Worm (Caenorhabditis elegans) whole organism, young adult: ENCODE data around the gene ZK546.5.

Experiments
- B0019.2 ChIP-seq: fragments of 200-800 bp; sonication (Bioruptor generic); conservative IDR thresholded peaks from 2 replicates; pipeline ENCODE4 v1.3.6; 2022; ENCODE audit warnings: missing genetic modification reagents, missing genetic modification characterization, missing compliant biosample characterization
- F33H1.4 ChIP-seq: fragments of 200-800 bp; sonication (Bioruptor generic); IDR thresholded peaks from 2 replicates; pipeline ENCODE4 v1.3.6; 2022; ENCODE audit warnings: missing genetic modification reagents, missing genetic modification characterization, missing compliant biosample characterization
- F52B5.7 ChIP-seq: sonication (generic microtip); optimal IDR thresholded peaks from 2 replicates; lab custom pipeline; 2016; ENCODE audit warnings: mild to moderate bottlenecking, missing genetic modification characterization, missing compliant biosample characterization
- K12H6.12 ChIP-seq: fragments of 200-800 bp; sonication (Bioruptor generic); optimal IDR thresholded peaks from 2 replicates; lab custom pipeline; 2018; ENCODE audit warnings: mild to moderate bottlenecking, missing genetic modification characterization, missing compliant biosample characterization
- T07F8.4 ChIP-seq: sonication (generic microtip); optimal IDR thresholded peaks from 2 replicates; lab custom pipeline; 2016; ENCODE audit warnings: mild to moderate bottlenecking, missing genetic modification characterization, moderate library complexity, missing compliant biosample characterization
- Y53G8AR.9 ChIP-seq: fragments of 200-800 bp; sonication (Bioruptor generic); conservative IDR thresholded peaks from 2 replicates; pipeline ENCODE4 v1.3.6; 2022; ENCODE audit warnings: missing genetic modification reagents, missing genetic modification characterization, missing compliant biosample characterization
- Y56A3A.18 ChIP-seq: fragments of 200-800 bp; sonication (Bioruptor generic); IDR thresholded peaks from 2 replicates; pipeline ENCODE4 v1.3.6; 2022; ENCODE audit warnings: missing genetic modification reagents, missing genetic modification characterization, missing compliant biosample characterization
- ama-1 ChIP-seq, 3 experiments: fragments of 150-350 bp in 1 of 3; sonication (generic microtip) in 2 of 3; optimal IDR thresholded peaks; 2 replicates each; lab custom pipeline; 2014 to 2018; ENCODE audit warnings: missing biosample characterization in 2 of 3, missing genetic modification characterization in 2 of 3, missing genetic modification reagents in 2 of 3
- aptf-2 ChIP-seq: fragments of 200-800 bp; sonication (Bioruptor generic); conservative IDR thresholded peaks from 2 replicates; pipeline ENCODE4 v1.3.6; 2022; ENCODE audit warnings: missing genetic modification reagents, missing genetic modification characterization, missing compliant biosample characterization
- atf-7 ChIP-seq: sonication (generic microtip); optimal IDR thresholded peaks from 2 replicates; lab custom pipeline; 2017; ENCODE audit warnings: mild to moderate bottlenecking, missing genetic modification characterization, missing compliant biosample characterization
- athp-1 ChIP-seq: sonication (generic microtip); optimal IDR thresholded peaks from 2 replicates; lab custom pipeline; 2017; ENCODE audit warnings: mild to moderate bottlenecking, missing genetic modification characterization, missing compliant biosample characterization
- attf-3 ChIP-seq: fragments of 200-800 bp; sonication (Bioruptor generic); conservative IDR thresholded peaks from 2 replicates; pipeline ENCODE4 v1.3.6; 2022; ENCODE audit warnings: missing genetic modification reagents, missing genetic modification characterization, missing compliant biosample characterization
- attf-6 ChIP-seq: fragments of 200-800 bp; sonication (Bioruptor generic); IDR thresholded peaks from 2 replicates; pipeline ENCODE4 v1.3.6; 2022; ENCODE audit warnings: missing genetic modification reagents, missing genetic modification characterization, missing compliant biosample characterization
- bed-2 ChIP-seq: fragments of 200-800 bp; sonication (Bioruptor generic); IDR thresholded peaks from 2 replicates; pipeline ENCODE4 v1.3.6; 2022; ENCODE audit warnings: missing genetic modification reagents, missing genetic modification characterization, missing compliant biosample characterization
- cebp-2 ChIP-seq: fragments of 200-800 bp; sonication (Bioruptor generic); IDR thresholded peaks from 2 replicates; pipeline ENCODE4 v1.3.6; 2022; ENCODE audit warnings: missing genetic modification characterization, missing compliant biosample characterization
- ceh-27 ChIP-seq: fragments of 200-800 bp; sonication (Bioruptor generic); optimal IDR thresholded peaks from 2 replicates; lab custom pipeline; 2018; ENCODE audit warnings: mild to moderate bottlenecking, missing genetic modification characterization, moderate library complexity, missing compliant biosample characterization
- ceh-79 ChIP-seq: sonication (generic microtip); optimal IDR thresholded peaks from 2 replicates; lab custom pipeline; 2017; ENCODE audit warnings: mild to moderate bottlenecking, missing genetic modification characterization, missing compliant biosample characterization
- egl-44 ChIP-seq: fragments of 200-800 bp; sonication (Bioruptor generic); IDR thresholded peaks from 2 replicates; pipeline ENCODE4 v1.3.6; 2022; ENCODE audit warnings: missing genetic modification reagents, missing genetic modification characterization, missing compliant biosample characterization
- ekl-4 ChIP-seq: fragments of 200-800 bp; sonication (Bioruptor generic); IDR thresholded peaks from 2 replicates; pipeline ENCODE4 v1.3.6; 2022; ENCODE audit warnings: missing genetic modification reagents, missing genetic modification characterization, missing compliant biosample characterization
- him-1 ChIP-seq: sonication (generic microtip); optimal IDR thresholded peaks from 2 replicates; lab custom pipeline; 2016; ENCODE audit warnings: missing genotype, missing genetic modification reagents, missing genetic modification characterization, missing compliant biosample characterization
- hlh-26 ChIP-seq: fragments of 200-800 bp; sonication (Bioruptor generic); conservative IDR thresholded peaks from 2 replicates; pipeline ENCODE4 v1.3.6; 2022; ENCODE audit warnings: missing genetic modification reagents, missing genetic modification characterization, missing compliant biosample characterization
- lag-1 ChIP-seq: fragments of 200-800 bp; sonication (Bioruptor generic); IDR thresholded peaks from 2 replicates; pipeline ENCODE4 v1.3.6; 2022; ENCODE audit warnings: missing genetic modification reagents, missing genetic modification characterization, missing compliant biosample characterization
- let-607 ChIP-seq, 2 experiments: fragments of 200-800 bp in 1 of 2; sonication (Bioruptor generic) in 1 of 2; sonication (generic microtip) in 1 of 2; optimal IDR thresholded peaks; 2 replicates each; lab custom pipeline; 2016 to 2018; ENCODE audit warnings: mild to moderate bottlenecking in 2 of 2, missing compliant biosample characterization in 2 of 2, missing genetic modification characterization in 2 of 2, moderate library complexity in 2 of 2, missing genotype in 1 of 2
- lin-26 ChIP-seq: fragments of 200-800 bp; sonication (Bioruptor generic); IDR thresholded peaks from 2 replicates; pipeline ENCODE4 v1.3.6; 2022; ENCODE audit warnings: missing genetic modification reagents, missing genetic modification characterization, missing compliant biosample characterization
- lsl-1 ChIP-seq: fragments of 200-800 bp; sonication (Bioruptor generic); optimal IDR thresholded peaks from 2 replicates; lab custom pipeline; 2018; ENCODE audit warnings: mild to moderate bottlenecking, missing genetic modification characterization, moderate library complexity, missing compliant biosample characterization
- mel-28 ChIP-seq: sonication (generic microtip); optimal IDR thresholded peaks from 2 replicates; lab custom pipeline; 2016; ENCODE audit warnings: borderline replicate concordance, mild to moderate bottlenecking, missing genetic modification characterization, missing compliant biosample characterization
- nhr-179 ChIP-seq: sonication (generic microtip); optimal IDR thresholded peaks from 2 replicates; lab custom pipeline; 2016; ENCODE audit warnings: mild to moderate bottlenecking, missing genetic modification characterization, missing compliant biosample characterization
- nhr-27 ChIP-seq: fragments of 200-800 bp; sonication (Bioruptor generic); optimal IDR thresholded peaks from 2 replicates; lab custom pipeline; 2018; ENCODE audit warnings: mild to moderate bottlenecking, missing genetic modification characterization, moderate library complexity, missing compliant biosample characterization
- nhr-80 ChIP-seq: sonication (generic microtip); optimal IDR thresholded peaks from 2 replicates; lab custom pipeline; 2016; ENCODE audit warnings: missing genetic modification characterization, missing compliant biosample characterization
- nhr-90 ChIP-seq: sonication (generic microtip); optimal IDR thresholded peaks from 2 replicates; lab custom pipeline; 2016; ENCODE audit warnings: missing genotype, mild to moderate bottlenecking, missing genetic modification characterization, missing compliant biosample characterization
- repo-1 ChIP-seq: sonication (generic microtip); optimal IDR thresholded peaks from 2 replicates; lab custom pipeline; 2017; ENCODE audit warnings: mild to moderate bottlenecking, missing genetic modification characterization, missing compliant biosample characterization
- snpc-4 ChIP-seq, 5 experiments: fragments of 150-350 bp in 1 of 5; sonication (generic microtip) in 4 of 5; optimal IDR thresholded peaks; 2 replicates each; lab custom pipeline; 2014 to 2018; ENCODE audit warnings: missing genetic modification characterization in 5 of 5, missing biosample characterization in 3 of 5, antibody characterized with exemption in 2 of 5, mild to moderate bottlenecking in 2 of 5, missing compliant biosample characterization in 2 of 5, missing genotype in 2 of 5, moderate library complexity in 2 of 5, missing genetic modification reagents in 1 of 5
- sptf-2 ChIP-seq: fragments of 200-800 bp; sonication (Bioruptor generic); optimal IDR thresholded peaks from 2 replicates; lab custom pipeline; 2018; ENCODE audit warnings: mild to moderate bottlenecking, missing genetic modification characterization, missing compliant biosample characterization
- unc-130 ChIP-seq: sonication (generic microtip); optimal IDR thresholded peaks from 2 replicates; lab custom pipeline; 2016; ENCODE audit warnings: missing genetic modification reagents, missing genetic modification characterization, missing compliant biosample characterization
- xnd-1 ChIP-seq: sonication (generic microtip); optimal IDR thresholded peaks from 2 replicates; lab custom pipeline; 2016; ENCODE audit warnings: missing genotype, missing genetic modification reagents, missing genetic modification characterization, missing compliant biosample characterization
- zim-3 ChIP-seq: sonication (generic microtip); optimal IDR thresholded peaks from 2 replicates; lab custom pipeline; 2017; ENCODE audit warnings: mild to moderate bottlenecking, missing genetic modification characterization, moderate library complexity, missing compliant biosample characterization
- ztf-22 ChIP-seq: fragments of 200-800 bp; sonication (Bioruptor generic); optimal IDR thresholded peaks from 2 replicates; lab custom pipeline; 2018; ENCODE audit warnings: mild to moderate bottlenecking, missing genetic modification characterization, moderate library complexity, missing compliant biosample characterization
- ztf-26 ChIP-seq: sonication (generic microtip); optimal IDR thresholded peaks from 2 replicates; lab custom pipeline; 2017; ENCODE audit warnings: missing genetic modification characterization, missing compliant biosample characterization
- ztf-28 ChIP-seq: fragments of 200-800 bp; sonication (Bioruptor generic); IDR thresholded peaks from 2 replicates; pipeline ENCODE4 v1.3.6; 2022; ENCODE audit warnings: missing genetic modification reagents, missing genetic modification characterization, missing compliant biosample characterization
- ztf-3 ChIP-seq: fragments of 200-800 bp; sonication (Bioruptor generic); optimal IDR thresholded peaks from 2 replicates; lab custom pipeline; 2018; ENCODE audit warnings: mild to moderate bottlenecking, missing genetic modification characterization, missing compliant biosample characterization

ZK546.5 gene

ce11 chrII:4891012-4891775 lies 44.4 kb upstream of the ZK546.5 start, which contains the start of gene gst-9 (continued):
- TF ChIP-seq nhr-80 (tag; lab: Kevin White, UChicago), result peak; percentile 40
- no peak for TF ChIP-seq xnd-1 (tag; lab: Kevin White, UChicago)
- no peak for TF ChIP-seq K12H6.12 (tag; lab: Kevin White, UChicago)
- TF ChIP-seq egl-44 (GFP tag; lab: Robert Waterston, UW), result no peak
- TF ChIP-seq unc-130 (GFP tag; lab: Kevin White, UChicago), result no peak
- no peak for TF ChIP-seq F33H1.4 (GFP tag; lab: Robert Waterston, UW)
- no peak for TF ChIP-seq hlh-26 (GFP tag; lab: Robert Waterston, UW)
- peak; percentile 62 for TF ChIP-seq ztf-22 (GFP tag; lab: Kevin White, UChicago)
- 0 out of 2 replicates have a peak, but pooled peaks have one; percentile 50 for TF ChIP-seq lin-26 (GFP tag; lab: Robert Waterston, UW)
- no peak for TF ChIP-seq athp-1 (tag; lab: Kevin White, UChicago)
- TF ChIP-seq lag-1 (GFP tag; lab: Robert Waterston, UW), result no peak
- no peak for TF ChIP-seq aptf-2 (GFP tag; lab: Robert Waterston, UW)
- TF ChIP-seq repo-1 (tag; lab: Kevin White, UChicago), result peak; percentile 83
- TF ChIP-seq lsl-1 (GFP tag; lab: Kevin White, UChicago), result peak; percentile 5
- peak; percentile 55 for TF ChIP-seq ceh-79
- TF ChIP-seq ztf-26 (tag; lab: Kevin White, UChicago), result peak; percentile 46
- TF ChIP-seq B0019.2 (GFP tag; lab: Robert Waterston, UW), result no peak
- peak; percentile 36 for TF ChIP-seq nhr-90 (tag; lab: Kevin White, UChicago)
- peak; percentile 54 for TF ChIP-seq ama-1 (optimal IDR thresholded peaks at IDR 0.05; lab: Kevin White, UChicago)
- TF ChIP-seq ama-1 (GFP tag; optimal IDR thresholded peaks at IDR 0.05; lab: Kevin White, UChicago), result no peak
- TF ChIP-seq mel-28 (tag; lab: Kevin White, UChicago), result no peak
- TF ChIP-seq sptf-2, result no peak
- no peak for TF ChIP-seq snpc-4 (GFP tag; optimal IDR thresholded peaks at IDR 0.05; lab: Kevin White, UChicago)
- peak in 2 of 4 experiments; percentile 4 to 16 for TF ChIP-seq snpc-4 (tag; optimal IDR thresholded peaks at IDR 0.05; lab: Kevin White, UChicago)
- no peak for TF ChIP-seq him-1 (tag; lab: Kevin White, UChicago)
- TF ChIP-seq ztf-3, result no peak
- peak; percentile 11 for TF ChIP-seq zim-3
- peak; percentile 71; the same call in 1 of the 2 replicates for TF ChIP-seq ekl-4 (GFP tag; lab: Robert Waterston, UW)
- no peak for TF ChIP-seq nhr-27
- 0 out of 2 replicates have a peak, but pooled peaks have one; percentile 5 for TF ChIP-seq cebp-2
- TF ChIP-seq Y56A3A.18, result peak; percentile 76
- peak; percentile 83 for TF ChIP-seq Y53G8AR.9 (GFP tag; lab: Robert Waterston, UW)
- TF ChIP-seq ztf-28 (GFP tag; lab: Robert Waterston, UW), result no peak
- no peak for TF ChIP-seq ceh-27
- no peak for TF ChIP-seq attf-3 (GFP tag; lab: Robert Waterston, UW)
- peak; percentile 64 for TF ChIP-seq atf-7 (tag; lab: Kevin White, UChicago)
- TF ChIP-seq bed-2, result no peak
- TF ChIP-seq F52B5.7 (tag; lab: Kevin White, UChicago), result peak; percentile 51
- TF ChIP-seq attf-6 (GFP tag; lab: Robert Waterston, UW), result no peak
- TF ChIP-seq nhr-179 (tag; lab: Kevin White, UChicago), result no peak
- TF ChIP-seq T07F8.4 (tag; lab: Kevin White, UChicago), result no peak
- no peak for TF ChIP-seq let-607 (tag; optimal IDR thresholded peaks at IDR 0.05; lab: Kevin White, UChicago)
